Worm (Caenorhabditis elegans): Measurements from ENCODE around the gene nspa-10.

ce11 chrV:14748608-14749137 is 1.6 kb downstream of the nspa-10 start, which contains the start of the genes lipl-8 and Y50E8A.22:
- no peak for TF ChIP-seq hmg-1.2 (GFP tag; IDR thresholded peaks at IDR 0.05)
- TF ChIP-seq dpl-1 (GFP tag; optimal IDR thresholded peaks at IDR 0.05), result no peak
- no peak for TF ChIP-seq unc-130 (GFP tag; optimal IDR thresholded peaks at IDR 0.05)
